Fruit fly (Drosophila melanogaster): ENCODE measurements around the gene CG14315.

CG14315 gene

dm6 chr3R:18168398-18168797, 9.9 kb downstream of the CG14315 start (continued):
- TF ChIP-seq Trl (optimal IDR thresholded peaks at IDR 0.05) = peak; percentile 98 to 99
- TF ChIP-seq Trl (GFP tag; optimal IDR thresholded peaks at IDR 0.05) = peak; percentile 85
- no peak for TF ChIP-seq Bdp1 (GFP tag; optimal IDR thresholded peaks at IDR 0.05)
- no peak for TF ChIP-seq CG9437 (GFP tag; optimal IDR thresholded peaks at IDR 0.05)
- peak; percentile 20 for TF ChIP-seq stwl (tag; optimal IDR thresholded peaks at IDR 0.05)
- TF ChIP-seq gfzf (GFP tag; optimal IDR thresholded peaks at IDR 0.05) = peak; percentile 1
- no peak for TF ChIP-seq twi (tag; optimal IDR thresholded peaks at IDR 0.05)
- peak; percentile 34 for TF ChIP-seq her (GFP tag; optimal IDR thresholded peaks at IDR 0.05)
- no peak for TF ChIP-seq Atf3 (GFP tag; optimal IDR thresholded peaks at IDR 0.05)
- peak; percentile 67 for TF ChIP-seq CG6765 (GFP tag; optimal IDR thresholded peaks at IDR 0.05)
- peak; percentile 44; the same call in 1 of the 2 replicates for TF ChIP-seq E2f2 (GFP tag; IDR thresholded peaks at IDR 0.05)
- TF ChIP-seq Dbx (GFP tag; IDR thresholded peaks at IDR 0.05) = peak; percentile 49; the same call in 1 of the 3 replicates
- TF ChIP-seq Doc3 (GFP tag; IDR thresholded peaks at IDR 0.05; ENCODE audit: partially characterized antibody) = peak; percentile 49; the same call in 1 of the 3 replicates
- TF ChIP-seq ATbp (GFP tag; optimal IDR thresholded peaks at IDR 0.05) = peak; percentile 7
- TF ChIP-seq Hr51 (GFP tag; optimal IDR thresholded peaks at IDR 0.05) = peak in 1 of 2 experiments; percentile 49
- no peak for TF ChIP-seq CG8290 (GFP tag; optimal IDR thresholded peaks at IDR 0.05)
- peak in 1 of 2 experiments; percentile 15 for TF ChIP-seq CG8290 (tag; optimal IDR thresholded peaks at IDR 0.05)
- TF ChIP-seq CG14710 (tag; optimal IDR thresholded peaks at IDR 0.05) = peak; percentile 3
- TF ChIP-seq CG4328 (GFP tag; optimal IDR thresholded peaks at IDR 0.05) = peak; percentile 36
- peak; percentile 36; the same call in 1 of the 2 replicates for TF ChIP-seq onecut (GFP tag; IDR thresholded peaks at IDR 0.05)
- TF ChIP-seq CG32532 (GFP tag; IDR thresholded peaks at IDR 0.05) = peak; percentile 74
- TF ChIP-seq CG18599 (GFP tag; optimal IDR thresholded peaks at IDR 0.05) = peak; percentile 65
- TF ChIP-seq stc (GFP tag; IDR thresholded peaks at IDR 0.05) = no peak
- peak; percentile 15 for TF ChIP-seq ftz-f1 (GFP tag; optimal IDR thresholded peaks at IDR 0.05)
- TF ChIP-seq CG10267 (tag; optimal IDR thresholded peaks at IDR 0.05) = no peak
- TF ChIP-seq MBD-R2 (GFP tag; IDR thresholded peaks at IDR 0.05) = peak; percentile 25; the same call in 1 of the 2 replicates
- peak; percentile 38 for TF ChIP-seq CG12155 (GFP tag; optimal IDR thresholded peaks at IDR 0.05)
- no peak for TF ChIP-seq caup (GFP tag; optimal IDR thresholded peaks at IDR 0.05; ENCODE audit: severe bottlenecking)
- TF ChIP-seq chm (GFP tag; IDR thresholded peaks at IDR 0.05) = no peak
- no peak for TF ChIP-seq NK7.1 (GFP tag; optimal IDR thresholded peaks at IDR 0.05)
- no peak for TF ChIP-seq CG10959 (GFP tag; IDR thresholded peaks at IDR 0.05)
- TF ChIP-seq CG12659 (GFP tag; optimal IDR thresholded peaks at IDR 0.05) = peak; percentile 5
- 0 out of 2 replicates have a peak, but pooled peaks have one; percentile 19 for TF ChIP-seq Ada2b (GFP tag; IDR thresholded peaks at IDR 0.05)
- peak; percentile 19 for TF ChIP-seq chn (GFP tag; optimal IDR thresholded peaks at IDR 0.05)
- 0 out of 3 replicates have a peak, but pooled peaks have one; percentile 5 for TF ChIP-seq CG17361 (GFP tag; IDR thresholded peaks at IDR 0.05)
- TF ChIP-seq CG12744 (GFP tag; optimal IDR thresholded peaks at IDR 0.05) = no peak
- no peak for TF ChIP-seq CG14667 (GFP tag; IDR thresholded peaks at IDR 0.05)
- TF ChIP-seq CG13296 (GFP tag; optimal IDR thresholded peaks at IDR 0.05) = peak; percentile 31
- peak; percentile 56 for TF ChIP-seq CTCF (GFP tag; optimal IDR thresholded peaks at IDR 0.05)
- TF ChIP-seq lmd (GFP tag; IDR thresholded peaks at IDR 0.05) = peak; percentile 16; the same call in 1 of the 2 replicates
- peak; percentile 50 for TF ChIP-seq zfh2 (GFP tag; optimal IDR thresholded peaks at IDR 0.05)
- TF ChIP-seq Gug (GFP tag; IDR thresholded peaks at IDR 0.05) = peak; percentile 38; the same call in 1 of the 4 replicates
- TF ChIP-seq CG13424 (tag; optimal IDR thresholded peaks at IDR 0.05) = peak; percentile 51
- TF ChIP-seq hbn (GFP tag; IDR thresholded peaks at IDR 0.05; ENCODE audit: partially characterized antibody) = peak; percentile 43
- no peak for TF ChIP-seq CG30431 (GFP tag; optimal IDR thresholded peaks at IDR 0.05)
- TF ChIP-seq phol (tag; optimal IDR thresholded peaks at IDR 0.05) = peak; percentile 85
- TF ChIP-seq CG9932 (GFP tag; IDR thresholded peaks at IDR 0.05) = peak; percentile 70
- peak; percentile 42; the same call in 1 of the 2 replicates for TF ChIP-seq unc-4 (GFP tag; IDR thresholded peaks at IDR 0.05; ENCODE audit: partially characterized antibody)
- TF ChIP-seq Myb (GFP tag; optimal IDR thresholded peaks at IDR 0.05) = peak; percentile 43
- no peak for TF ChIP-seq trem (tag; optimal IDR thresholded peaks at IDR 0.05)
- TF ChIP-seq crc (GFP tag; optimal IDR thresholded peaks at IDR 0.05) = no peak

All from whole organism, embryonic.